Fruit fly (Drosophila melanogaster) S2 (cell line): ENCODE data around the gene MCU.

Experiments
- CG8478 ChIP-seq: fragments of >200 bp; optimal IDR thresholded peaks from 2 replicates; lab custom pipeline; 2018
- CTCF ChIP-seq, 2 experiments: fragments of >200 bp; optimal IDR thresholded peaks; 2 replicates each; lab custom pipeline; 2018

DNA sequence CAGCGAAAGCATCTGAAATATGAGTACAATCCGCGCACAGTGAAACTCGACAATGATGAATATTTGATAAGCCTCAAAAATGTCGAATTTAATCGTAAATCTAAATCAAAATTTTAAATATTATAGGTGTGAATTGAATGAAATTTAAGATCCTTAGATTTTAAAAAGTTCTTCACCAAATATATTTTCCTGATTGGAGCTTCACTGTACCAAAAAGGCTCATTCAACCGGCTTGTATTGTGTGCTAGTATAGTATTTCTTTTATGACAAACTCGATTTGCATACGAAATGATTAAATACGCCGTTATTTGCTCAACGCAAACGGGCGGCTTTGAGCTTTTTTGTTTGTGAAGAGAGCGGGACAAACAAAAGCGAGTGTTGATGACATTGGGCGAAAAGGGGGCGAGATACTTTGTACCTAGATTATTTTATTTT, 2.4 kb downstream of the MCU start:
- TF ChIP-seq CG8478 (no peak), CTCF (optimal IDR thresholded peaks at IDR 0.05; lab: Kevin White, UChicago) (no peak)
